Worm (Caenorhabditis elegans) whole organism, early embryonic: ENCODE data around the gene C08F8.3.

Experiments used
- B0310.2 ChIP-seq: sonication (generic microtip); optimal IDR thresholded peaks from 2 replicates; lab custom pipeline; 2016; ENCODE audit warnings: mild to moderate bottlenecking, missing genetic modification characterization, missing compliant biosample characterization
- F13C5.2 ChIP-seq: sonication (generic microtip); optimal IDR thresholded peaks from 2 replicates; lab custom pipeline; 2017; ENCODE audit warnings: mild to moderate bottlenecking, missing genetic modification characterization, inconsistent platforms, missing compliant biosample characterization
- aly-1 ChIP-seq: sonication (generic microtip); optimal IDR thresholded peaks from 2 replicates; lab custom pipeline; 2016; ENCODE audit warnings: missing genetic modification characterization, missing compliant biosample characterization
- ama-1 ChIP-seq: fragments of 150-350 bp; optimal IDR thresholded peaks from 2 replicates; lab custom pipeline; 2014
- ceh-13 ChIP-seq: fragments of 200-800 bp; sonication (Bioruptor generic); optimal IDR thresholded peaks from 2 replicates; lab custom pipeline; 2018; ENCODE audit warnings: mild to moderate bottlenecking, missing genetic modification characterization, missing compliant biosample characterization
- ceh-36 ChIP-seq: sonication (generic microtip); optimal IDR thresholded peaks from 2 replicates; lab custom pipeline; 2016; ENCODE audit warnings: missing genetic modification characterization, inconsistent platforms, missing compliant biosample characterization
- ets-7 ChIP-seq: sonication (generic microtip); optimal IDR thresholded peaks from 2 replicates; lab custom pipeline; 2016; ENCODE audit warnings: missing genotype, missing genetic modification characterization, missing compliant biosample characterization
- flt-1 ChIP-seq: fragments of 200-800 bp; sonication (Bioruptor generic); IDR thresholded peaks from 2 replicates; pipeline ENCODE4 v1.3.6; 2022; ENCODE audit warnings: missing genetic modification characterization, missing compliant biosample characterization
- hmbx-1 ChIP-seq: sonication (generic microtip); optimal IDR thresholded peaks from 2 replicates; lab custom pipeline; 2016; ENCODE audit warnings: mild to moderate bottlenecking, missing genetic modification characterization, missing compliant biosample characterization
- hmg-4 ChIP-seq: fragments of 200-800 bp; sonication (Bioruptor generic); optimal IDR thresholded peaks from 2 replicates; lab custom pipeline; 2018; ENCODE audit warnings: mild to moderate bottlenecking, missing genetic modification characterization, missing compliant biosample characterization
- hnd-1 ChIP-seq: sonication (generic microtip); optimal IDR thresholded peaks from 2 replicates; lab custom pipeline; 2016; ENCODE audit warnings: missing genetic modification characterization, missing compliant biosample characterization
- pes-1 ChIP-seq: fragments of 200-800 bp; sonication (Bioruptor generic); IDR thresholded peaks from 2 replicates; pipeline ENCODE4 v1.3.6; 2022; ENCODE audit warnings: missing genetic modification reagents, missing genetic modification characterization, missing compliant biosample characterization
- scrt-1 ChIP-seq: fragments of 200-800 bp; sonication (Bioruptor generic); IDR thresholded peaks from 2 replicates; pipeline ENCODE4 v1.3.6; 2022; ENCODE audit warnings: missing genetic modification characterization, missing compliant biosample characterization
- sea-1 ChIP-seq: fragments of 200-800 bp; sonication (Bioruptor generic); conservative IDR thresholded peaks from 2 replicates; pipeline ENCODE4 v1.3.6; 2022; ENCODE audit warnings: missing genetic modification characterization, missing compliant biosample characterization
- tbx-11 ChIP-seq: fragments of 200-800 bp; sonication (Bioruptor generic); IDR thresholded peaks from 2 replicates; pipeline ENCODE4 v1.3.6; 2022; ENCODE audit warnings: missing genetic modification characterization, missing compliant biosample characterization
- tbx-37 ChIP-seq: fragments of 200-800 bp; sonication (Bioruptor generic); conservative IDR thresholded peaks from 2 replicates; pipeline ENCODE4 v1.3.6; 2022; ENCODE audit warnings: missing genetic modification reagents, missing genetic modification characterization, missing compliant biosample characterization
- tra-4 ChIP-seq: sonication (generic microtip); optimal IDR thresholded peaks from 2 replicates; lab custom pipeline; 2017; ENCODE audit warnings: missing genetic modification characterization, missing compliant biosample characterization

The C08F8.3 gene

DNA sequence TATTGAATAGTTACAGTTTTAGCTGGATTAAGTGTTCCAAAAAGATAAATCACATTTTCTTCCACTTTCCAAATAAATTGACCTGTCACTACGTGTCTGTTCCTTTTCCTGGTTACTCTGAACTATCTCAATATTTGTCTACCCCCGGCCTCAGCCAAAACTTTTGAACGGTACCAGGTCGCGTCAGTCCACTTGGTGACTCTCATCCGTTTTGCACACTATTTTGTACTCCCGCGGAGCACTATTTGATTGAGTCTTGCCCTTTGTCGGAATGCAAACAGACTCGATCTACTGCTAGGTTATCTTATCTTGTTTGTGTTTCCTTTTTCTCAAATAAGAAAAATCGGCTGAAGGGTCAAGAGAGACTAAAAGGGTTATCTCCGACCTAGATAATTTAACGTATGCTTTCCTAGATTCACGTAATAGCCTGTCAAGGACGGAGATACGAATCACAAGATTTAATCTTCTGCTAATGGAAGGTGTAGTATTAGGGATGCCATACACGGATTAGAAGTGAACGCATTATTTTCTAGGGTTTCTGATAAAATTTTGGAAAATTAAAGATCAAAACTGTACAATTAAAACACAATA, 34.8 kb upstream of the C08F8.3 start:
- no peak for TF ChIP-seq tbx-37 (GFP tag; lab: Robert Waterston, UW)
- 0 out of 2 replicates have a peak, but pooled peaks have one; percentile 51 for TF ChIP-seq tbx-11 (GFP tag; lab: Robert Waterston, UW)
- TF ChIP-seq tra-4 (tag; lab: Kevin White, UChicago): no peak

DNA sequence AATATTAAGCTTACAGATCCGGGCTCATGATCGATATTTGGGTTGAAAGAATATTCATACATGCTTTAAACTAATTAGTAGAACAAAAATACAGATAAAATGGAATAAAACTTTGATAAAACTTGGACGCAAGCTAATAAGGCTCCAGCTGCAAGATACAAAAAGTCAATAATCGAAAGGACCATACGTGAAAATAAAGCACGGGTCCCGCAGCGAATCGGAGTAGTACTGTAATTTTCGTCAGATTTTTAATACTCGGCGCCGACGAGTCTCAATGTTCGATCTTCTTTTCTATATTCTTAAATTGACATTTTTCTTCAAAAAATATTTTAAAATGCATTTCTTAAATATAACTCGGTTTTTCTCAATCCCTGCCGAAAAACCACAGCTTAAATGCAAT, 30.2 kb upstream of the C08F8.3 start, which contains the start of gene spo-11:
Gene spo-11, minus strand, starts transcription at position 189 of the 400 bp plus-strand sequence.
- TF ChIP-seq scrt-1 (GFP tag; lab: Robert Waterston, UW) (no peak), tbx-37 (GFP tag; lab: Robert Waterston, UW) (no peak), sea-1 (GFP tag; lab: Robert Waterston, UW) (no peak), pes-1 (no peak), tbx-11 (GFP tag; lab: Robert Waterston, UW) (no peak), ceh-13 (GFP tag; lab: Kevin White, UChicago) (no peak), hmbx-1 (tag; lab: Kevin White, UChicago) (no peak), hmg-4 (GFP tag; lab: Kevin White, UChicago) (no peak), ama-1 (lab: Kevin White, UChicago) (no peak)

DNA sequence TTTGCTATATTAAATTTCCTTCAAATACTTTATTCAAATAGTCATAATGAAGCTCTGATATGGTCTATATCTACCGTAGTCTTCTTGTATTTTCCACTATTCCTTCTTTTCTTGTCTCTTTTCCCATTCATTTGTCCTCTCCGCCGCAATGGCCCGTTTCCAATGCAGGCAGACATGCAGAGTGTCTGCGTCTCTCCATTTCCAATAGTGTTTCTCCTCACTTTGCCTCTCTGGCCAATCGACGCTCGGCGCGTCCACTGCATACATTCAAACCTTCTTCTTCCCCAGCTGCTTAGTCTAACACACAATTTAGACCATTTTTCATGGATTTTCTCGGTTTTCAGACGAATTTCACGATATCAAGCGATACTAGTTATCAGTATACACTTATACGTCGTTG, 29.6 kb upstream of the C08F8.3 start:
- no peak for TF ChIP-seq ceh-13 (GFP tag; lab: Kevin White, UChicago)
- TF ChIP-seq F13C5.2 (tag; lab: Kevin White, UChicago): peak; percentile 6

DNA sequence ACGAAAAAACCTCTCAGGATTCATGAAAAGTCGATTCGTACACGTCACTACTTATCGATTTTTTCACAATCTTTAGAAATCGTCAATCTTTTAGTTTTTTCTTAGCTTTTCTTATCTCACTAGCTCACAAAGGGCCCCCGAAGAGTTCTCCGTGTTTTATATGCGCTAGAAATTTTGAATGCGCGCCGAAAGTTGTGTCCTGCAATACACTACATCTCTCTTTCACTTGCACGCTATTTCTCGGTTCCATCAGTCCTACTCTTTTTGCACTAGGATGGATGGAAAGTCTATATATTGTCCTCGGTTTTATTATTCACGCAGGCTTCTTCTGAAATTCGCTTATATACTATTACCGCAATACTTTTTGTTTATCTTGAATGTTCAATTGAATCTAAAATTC, 29.2 kb upstream of the C08F8.3 start:
- no peak for TF ChIP-seq scrt-1 (GFP tag; lab: Robert Waterston, UW)
- TF ChIP-seq ceh-13 (GFP tag; lab: Kevin White, UChicago): no peak
- TF ChIP-seq tbx-37 (GFP tag; lab: Robert Waterston, UW): no peak
- TF ChIP-seq pes-1: no peak
- no peak for TF ChIP-seq ets-7 (tag; lab: Kevin White, UChicago)
- no peak for TF ChIP-seq tra-4 (tag; lab: Kevin White, UChicago)
- no peak for TF ChIP-seq aly-1

DNA sequence TGAATTAATAATTGTTTCAGACTA, 29.0 kb upstream of the C08F8.3 start, which contains the start of gene swsn-4:
Gene swsn-4, plus strand, starts transcription at position 21 of the 24 bp plus-strand sequence.
- TF ChIP-seq hmbx-1 (tag; lab: Kevin White, UChicago) (no peak), tbx-11 (GFP tag; lab: Robert Waterston, UW) (no peak), sea-1 (GFP tag; lab: Robert Waterston, UW) (no peak), B0310.2 (tag; lab: Kevin White, UChicago) (no peak), flt-1 (GFP tag; lab: Robert Waterston, UW) (no peak), scrt-1 (GFP tag; lab: Robert Waterston, UW) (no peak), hnd-1 (tag; lab: Kevin White, UChicago) (no peak), ets-7 (tag; lab: Kevin White, UChicago) (no peak), hmg-4 (GFP tag; lab: Kevin White, UChicago) (no peak), F13C5.2 (tag; lab: Kevin White, UChicago) (no peak), ama-1 (lab: Kevin White, UChicago) (no peak), tra-4 (tag; lab: Kevin White, UChicago) (no peak), tbx-37 (GFP tag; lab: Robert Waterston, UW) (no peak), aly-1 (no peak), pes-1 (no peak), ceh-36 (tag; lab: Kevin White, UChicago) (no peak), ceh-13 (GFP tag; lab: Kevin White, UChicago) (no peak)

DNA sequence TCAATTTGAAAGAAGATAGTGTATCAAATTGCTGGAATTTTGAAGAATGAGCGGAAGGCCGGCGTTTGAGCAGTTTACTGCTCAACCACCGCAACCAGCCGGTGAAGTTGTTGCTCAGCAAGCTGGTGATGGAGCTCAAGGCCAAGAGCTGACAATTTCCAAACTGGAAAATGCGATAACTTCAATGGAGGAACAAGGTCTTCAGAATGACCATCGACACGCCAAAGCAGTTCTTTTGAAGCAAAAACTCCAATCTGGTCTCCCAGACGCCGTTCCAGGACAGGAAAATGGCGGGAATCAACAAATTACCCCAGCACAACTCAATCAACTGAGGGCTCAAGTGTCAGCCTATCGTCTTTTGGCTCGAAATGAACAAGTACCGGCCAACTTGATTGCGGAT, 28.8 kb upstream of the C08F8.3 start:
- TF ChIP-seq pes-1: no peak
- no peak for TF ChIP-seq scrt-1 (GFP tag; lab: Robert Waterston, UW)
- TF ChIP-seq sea-1 (GFP tag; lab: Robert Waterston, UW): no peak

DNA sequence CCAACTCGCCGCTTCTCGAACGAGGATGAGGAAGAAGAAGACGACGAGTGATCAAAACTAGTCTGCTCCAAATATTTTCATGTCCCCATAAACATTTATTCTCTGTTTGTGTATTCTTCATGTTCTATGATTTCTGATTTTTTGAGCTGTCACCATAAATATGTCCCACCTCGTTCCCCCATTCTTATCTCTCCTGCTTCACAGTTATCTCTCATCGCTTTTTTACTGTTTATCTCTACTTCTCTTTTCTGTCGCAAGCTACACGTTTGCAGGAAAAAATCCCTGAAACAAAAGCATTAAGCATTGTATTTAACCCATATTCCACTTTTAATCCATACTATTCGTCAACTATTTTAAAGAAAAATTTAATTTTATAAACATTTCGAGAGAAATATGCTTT, 24.1 kb upstream of the C08F8.3 start:
- TF ChIP-seq B0310.2 (tag; lab: Kevin White, UChicago) (no peak), ceh-36 (tag; lab: Kevin White, UChicago) (no peak), F13C5.2 (tag; lab: Kevin White, UChicago) (no peak), hmbx-1 (tag; lab: Kevin White, UChicago) (no peak), hmg-4 (GFP tag; lab: Kevin White, UChicago) (no peak), tbx-11 (GFP tag; lab: Robert Waterston, UW) (no peak), pes-1 (no peak), ama-1 (lab: Kevin White, UChicago) (no peak), flt-1 (GFP tag; lab: Robert Waterston, UW) (no peak), scrt-1 (GFP tag; lab: Robert Waterston, UW) (no peak), ets-7 (tag; lab: Kevin White, UChicago) (no peak), sea-1 (GFP tag; lab: Robert Waterston, UW) (no peak), tbx-37 (GFP tag; lab: Robert Waterston, UW) (no peak)

DNA sequence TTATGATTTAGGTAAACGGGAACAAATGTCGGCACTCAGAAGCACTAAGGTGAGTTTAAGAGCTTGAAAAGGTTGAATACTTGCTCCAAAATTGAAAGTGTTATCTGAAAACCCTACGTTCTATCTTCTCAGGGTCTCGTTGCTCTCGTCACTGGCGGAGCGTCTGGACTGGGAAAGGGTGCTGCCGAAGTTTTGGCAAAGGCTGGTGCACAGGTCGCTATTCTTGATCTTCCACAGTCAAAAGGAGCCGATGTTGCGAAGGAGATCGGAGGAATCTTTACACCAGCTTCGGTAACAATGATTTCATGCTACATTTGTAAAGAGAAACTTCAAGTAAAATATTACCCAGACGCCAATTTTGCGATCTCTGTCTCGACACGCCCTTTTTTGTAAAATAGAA, 23.6 kb upstream of the C08F8.3 start, which contains the start of gene ard-1:
Gene ard-1, plus strand, starts transcription at position 12 of the 400 bp plus-strand sequence.
- TF ChIP-seq ets-7 (tag; lab: Kevin White, UChicago): no peak
- no peak for TF ChIP-seq hmbx-1 (tag; lab: Kevin White, UChicago)
- peak; percentile 63 for TF ChIP-seq B0310.2 (tag; lab: Kevin White, UChicago)
- TF ChIP-seq flt-1 (GFP tag; lab: Robert Waterston, UW): no peak
- no peak for TF ChIP-seq sea-1 (GFP tag; lab: Robert Waterston, UW)
- peak; percentile 90 for TF ChIP-seq ama-1 (lab: Kevin White, UChicago)
- no peak for TF ChIP-seq ceh-13 (GFP tag; lab: Kevin White, UChicago)
- no peak for TF ChIP-seq ceh-36 (tag; lab: Kevin White, UChicago)
- no peak for TF ChIP-seq hnd-1 (tag; lab: Kevin White, UChicago)
- TF ChIP-seq pes-1: no peak
